Fruit fly (Drosophila melanogaster) whole organism, embryonic: ENCODE results near the gene CG3662.

ENCODE experiments used
- CG11247 ChIP-seq: fragments of 200-800 bp; sonication (Bioruptor generic); IDR thresholded peaks from 2 replicates; pipeline ENCODE4 v1.3.6; 2022; ENCODE audit warnings: missing biosample characterization, missing genetic modification characterization
- CG13624 ChIP-seq: fragments of 200-800 bp; sonication (Bioruptor generic); optimal IDR thresholded peaks from 2 replicates; lab custom pipeline; 2016; ENCODE audit warnings: missing biosample characterization, missing genetic modification characterization
- CG30020 ChIP-seq: fragments of 200-800 bp; optimal IDR thresholded peaks from 2 replicates; lab custom pipeline; 2019; ENCODE audit warnings: missing biosample characterization, mild to moderate bottlenecking, missing genetic modification characterization, moderate library complexity
- CG30431 ChIP-seq: fragments of 200-800 bp; sonication (Bioruptor generic); optimal IDR thresholded peaks from 2 replicates; lab custom pipeline; 2017; ENCODE audit warnings: missing biosample characterization, missing genetic modification characterization
- CG4282 ChIP-seq: fragments of 200-800 bp; sonication (Bioruptor generic); optimal IDR thresholded peaks from 2 replicates; lab custom pipeline; 2016; ENCODE audit warnings: missing biosample characterization, missing genetic modification characterization
- CG5245 ChIP-seq: fragments of 200-800 bp; sonication (Bioruptor generic); optimal IDR thresholded peaks from 3 replicates; lab custom pipeline; 2016; ENCODE audit warnings: missing biosample characterization, missing genetic modification characterization
- CG6683 ChIP-seq: fragments of 200-800 bp; sonication (Bioruptor generic); optimal IDR thresholded peaks from 2 replicates; lab custom pipeline; 2017; ENCODE audit warnings: missing biosample characterization, mild to moderate bottlenecking, missing genetic modification characterization, missing genetic modification reagents
- CG7928 ChIP-seq: fragments of 200-800 bp; sonication (Bioruptor generic); optimal IDR thresholded peaks from 2 replicates; lab custom pipeline; 2017; ENCODE audit warnings: missing biosample characterization, mild to moderate bottlenecking, missing genetic modification characterization
- CG7963 ChIP-seq: fragments of 200-800 bp; sonication (Bioruptor generic); IDR thresholded peaks from 3 replicates; pipeline ENCODE4 v1.3.6; 2022; ENCODE audit warnings: missing biosample characterization, missing genetic modification characterization; ENCODE audit not compliant: partially characterized antibody
- CG7987 ChIP-seq: fragments of 200-800 bp; sonication (Bioruptor generic); optimal IDR thresholded peaks from 2 replicates; lab custom pipeline; 2018; ENCODE audit warnings: missing biosample characterization, mild to moderate bottlenecking, missing genetic modification characterization, moderate library complexity
- CG8089 ChIP-seq: fragments of 200-800 bp; sonication (Bioruptor generic); optimal IDR thresholded peaks from 3 replicates; lab custom pipeline; 2016; ENCODE audit warnings: missing biosample characterization, missing genetic modification characterization
- CG8924 ChIP-seq: fragments of 200-800 bp; optimal IDR thresholded peaks from 3 replicates; lab custom pipeline; 2019; ENCODE audit warnings: missing biosample characterization, mild to moderate bottlenecking, missing genetic modification characterization, moderate library complexity
- CG9437 ChIP-seq: fragments of 200-800 bp; sonication (Bioruptor generic); optimal IDR thresholded peaks from 2 replicates; lab custom pipeline; 2018; ENCODE audit warnings: missing biosample characterization, mild to moderate bottlenecking, missing genetic modification characterization
- CG9932 ChIP-seq: fragments of 200-800 bp; sonication (Bioruptor generic); IDR thresholded peaks from 2 replicates; pipeline ENCODE4 v1.3.6; 2022; ENCODE audit warnings: missing biosample characterization, missing genetic modification characterization
- D ChIP-seq, 2 experiments: fragments of 200-800 bp in 1 of 2; fragments of >200 bp in 1 of 2; sonication (Bioruptor generic) in 1 of 2; optimal IDR thresholded peaks; 2 replicates in 1 of 2; 3 replicates in 1 of 2; lab custom pipeline; 2017; ENCODE audit warnings: mild to moderate bottlenecking in 1 of 2, missing biosample characterization in 1 of 2, missing genetic modification characterization in 1 of 2, missing genetic modification reagents in 1 of 2
- Dad ChIP-seq: fragments of 200-800 bp; sonication (Bioruptor generic); optimal IDR thresholded peaks from 3 replicates; lab custom pipeline; 2016; ENCODE audit warnings: missing biosample characterization, missing genetic modification characterization
- Dfd ChIP-seq, 2 experiments: fragments of >200 bp; optimal IDR thresholded peaks; 2 replicates each; lab custom pipeline; 2017; ENCODE audit warnings: missing biosample characterization in 2 of 2, missing genetic modification characterization in 2 of 2
- Dip2 ChIP-seq: fragments of 200-800 bp; sonication (Bioruptor generic); IDR thresholded peaks from 2 replicates; pipeline ENCODE4 v1.3.6; 2022; ENCODE audit warnings: missing biosample characterization, missing genetic modification characterization
- E2f1 ChIP-seq: fragments of 200-800 bp; sonication (Bioruptor generic); IDR thresholded peaks from 2 replicates; pipeline ENCODE4 v1.3.6; 2022; ENCODE audit warnings: missing biosample characterization, missing genetic modification characterization
- H2.0 ChIP-seq: fragments of 200-800 bp; sonication (Bioruptor generic); IDR thresholded peaks from 2 replicates; pipeline ENCODE4 v1.3.6; 2022; ENCODE audit warnings: missing biosample characterization, missing genetic modification characterization
- Hand ChIP-seq: fragments of 200-800 bp; sonication (Bioruptor generic); optimal IDR thresholded peaks from 2 replicates; lab custom pipeline; 2017; ENCODE audit warnings: mild to moderate bottlenecking, missing biosample characterization, missing genetic modification reagents, missing genetic modification characterization
- Hmx ChIP-seq: fragments of 200-800 bp; sonication (Bioruptor generic); optimal IDR thresholded peaks from 2 replicates; lab custom pipeline; 2016; ENCODE audit warnings: missing biosample characterization, missing genetic modification characterization
- Mad ChIP-seq: fragments of 200-800 bp; sonication (Bioruptor generic); optimal IDR thresholded peaks from 2 replicates; lab custom pipeline; 2016; ENCODE audit warnings: missing biosample characterization, missing genetic modification characterization
- NK7.1 ChIP-seq: fragments of 200-800 bp; sonication (Bioruptor generic); optimal IDR thresholded peaks from 3 replicates; lab custom pipeline; 2016; ENCODE audit warnings: missing biosample characterization, missing genetic modification characterization
- Oli ChIP-seq: fragments of 200-800 bp; sonication (Bioruptor generic); optimal IDR thresholded peaks from 2 replicates; lab custom pipeline; 2018; ENCODE audit warnings: missing biosample characterization, mild to moderate bottlenecking, missing genetic modification characterization, moderate library complexity
- Poxn ChIP-seq: fragments of 200-800 bp; sonication (Bioruptor generic); IDR thresholded peaks from 2 replicates; pipeline ENCODE4 v1.3.6; 2022; ENCODE audit warnings: missing biosample characterization, missing genetic modification characterization
- TFAM ChIP-seq: fragments of 200-800 bp; sonication (Bioruptor generic); optimal IDR thresholded peaks from 2 replicates; lab custom pipeline; 2017; ENCODE audit warnings: missing biosample characterization, missing genetic modification characterization, inconsistent platforms
- ash1 ChIP-seq: fragments of 200-800 bp; sonication (Bioruptor generic); optimal IDR thresholded peaks from 2 replicates; lab custom pipeline; 2018; ENCODE audit warnings: missing biosample characterization, mild to moderate bottlenecking, missing genetic modification characterization
- bsh ChIP-seq, 2 experiments: fragments of 200-800 bp; sonication (Bioruptor generic); optimal IDR thresholded peaks; 2 replicates each; lab custom pipeline; 2017 to 2018; ENCODE audit warnings: mild to moderate bottlenecking in 2 of 2, missing biosample characterization in 2 of 2, missing genetic modification characterization in 2 of 2, moderate library complexity in 1 of 2
- crol ChIP-seq: fragments of 200-800 bp; sonication (Bioruptor generic); IDR thresholded peaks from 2 replicates; pipeline ENCODE4 v1.3.6; 2022; ENCODE audit warnings: missing biosample characterization, missing genetic modification characterization
- da ChIP-seq: fragments of 200-800 bp; sonication (Bioruptor generic); optimal IDR thresholded peaks from 2 replicates; lab custom pipeline; 2016; ENCODE audit warnings: missing biosample characterization, missing genetic modification characterization
- dan ChIP-seq: fragments of 200-800 bp; sonication (Bioruptor generic); IDR thresholded peaks from 2 replicates; pipeline ENCODE4 v1.3.6; 2022; ENCODE audit warnings: missing biosample characterization, missing genetic modification characterization
- dati ChIP-seq: fragments of 200-800 bp; sonication (Bioruptor generic); IDR thresholded peaks from 2 replicates; pipeline ENCODE4 v1.3.6; 2022; ENCODE audit warnings: missing biosample characterization, missing genetic modification characterization
- dpn ChIP-seq, 2 experiments: fragments of 200-800 bp; sonication (Bioruptor generic); optimal IDR thresholded peaks; 3 replicates each; lab custom pipeline; 2016; ENCODE audit warnings: missing biosample characterization in 2 of 2, missing genetic modification characterization in 2 of 2
- emc ChIP-seq: fragments of 200-800 bp; sonication (Bioruptor generic); optimal IDR thresholded peaks from 2 replicates; lab custom pipeline; 2016; ENCODE audit warnings: missing biosample characterization, missing genetic modification characterization
- eve ChIP-seq, 2 experiments: fragments of >200 bp; optimal IDR thresholded peaks; 2 replicates each; lab custom pipeline; 2017; ENCODE audit warnings: missing biosample characterization in 2 of 2, missing genetic modification characterization in 2 of 2
- gro ChIP-seq: fragments of 200-800 bp; sonication (Bioruptor generic); optimal IDR thresholded peaks from 2 replicates; lab custom pipeline; 2016; ENCODE audit warnings: missing biosample characterization, missing genetic modification characterization
- gt ChIP-seq: fragments of 200-800 bp; sonication (Bioruptor generic); IDR thresholded peaks from 2 replicates; pipeline ENCODE4 v1.3.6; 2022; ENCODE audit warnings: missing biosample characterization, missing genetic modification characterization
- hbn ChIP-seq: fragments of 200-800 bp; sonication (Bioruptor generic); IDR thresholded peaks from 2 replicates; pipeline ENCODE4 v1.3.6; 2022; ENCODE audit warnings: missing biosample characterization, missing genetic modification characterization; ENCODE audit not compliant: partially characterized antibody
- hkb ChIP-seq, 2 experiments: fragments of 200-800 bp in 1 of 2; fragments of >200 bp in 1 of 2; sonication (Bioruptor generic) in 1 of 2; IDR thresholded peaks in 1 of 2; optimal IDR thresholded peaks in 1 of 2; 2 replicates each; pipeline versions ENCODE4 v1.3.6 to Lab custom; 2017 to 2022; ENCODE audit warnings: missing biosample characterization in 1 of 2, missing genetic modification characterization in 1 of 2
- insv ChIP-seq, 2 experiments: fragments of 200-800 bp; sonication (Bioruptor generic); optimal IDR thresholded peaks; 3 replicates each; lab custom pipeline; 2016 to 2018; ENCODE audit warnings: missing biosample characterization in 2 of 2, missing genetic modification characterization in 2 of 2
- kay ChIP-seq: fragments of 200-800 bp; sonication (Bioruptor generic); optimal IDR thresholded peaks from 2 replicates; lab custom pipeline; 2016; ENCODE audit warnings: missing biosample characterization, missing genetic modification characterization
- knrl ChIP-seq: fragments of 200-800 bp; sonication (Bioruptor generic); IDR thresholded peaks from 3 replicates; pipeline ENCODE4 v1.3.6; 2022; ENCODE audit warnings: missing biosample characterization, missing genetic modification characterization; ENCODE audit not compliant: partially characterized antibody
- peb ChIP-seq: fragments of 200-800 bp; sonication (Bioruptor generic); IDR thresholded peaks from 2 replicates; pipeline ENCODE4 v1.3.6; 2022; ENCODE audit warnings: missing biosample characterization, missing genetic modification characterization
- repo ChIP-seq: fragments of 200-800 bp; sonication (Bioruptor generic); optimal IDR thresholded peaks from 2 replicates; lab custom pipeline; 2016; ENCODE audit warnings: missing biosample characterization, missing genetic modification characterization
- schlank ChIP-seq: fragments of 200-800 bp; sonication (Bioruptor generic); optimal IDR thresholded peaks from 2 replicates; lab custom pipeline; 2018; ENCODE audit warnings: missing biosample characterization, mild to moderate bottlenecking, missing genetic modification characterization
- shn ChIP-seq: fragments of 200-800 bp; sonication (Bioruptor generic); optimal IDR thresholded peaks from 3 replicates; lab custom pipeline; 2016; ENCODE audit warnings: missing biosample characterization, missing genetic modification characterization
- sima ChIP-seq: fragments of 200-800 bp; sonication (Bioruptor generic); optimal IDR thresholded peaks from 2 replicates; lab custom pipeline; 2016; ENCODE audit warnings: missing biosample characterization, missing genetic modification characterization
- tgo ChIP-seq: fragments of 200-800 bp; sonication (Bioruptor generic); IDR thresholded peaks from 3 replicates; pipeline ENCODE4 v1.3.6; 2022; ENCODE audit warnings: missing biosample characterization, missing genetic modification characterization

The CG3662 gene

dm6 chr2L:856690-857488, 35.8 kb downstream of the CG3662 start (continued):
- TF ChIP-seq gt (GFP tag; lab: Robert Waterston, UW) (peak; percentile 68), Hmx (GFP tag; lab: Kevin White, UChicago) (no peak), CG8924 (peak; percentile 82), Mad (GFP tag; lab: Kevin White, UChicago) (peak; percentile 36), gro (GFP tag; lab: Kevin White, UChicago) (no peak), D (optimal IDR thresholded peaks at IDR 0.05; lab: Kevin White, UChicago) (no peak), D (GFP tag; optimal IDR thresholded peaks at IDR 0.05; lab: Kevin White, UChicago) (peak; percentile 80), CG4282 (no peak), schlank (tag; lab: Kevin White, UChicago) (no peak), kay (GFP tag; lab: Kevin White, UChicago) (peak; percentile 47), shn (GFP tag; lab: Kevin White, UChicago) (peak; percentile 47), CG7928 (GFP tag; lab: Kevin White, UChicago) (no peak), CG11247 (GFP tag; lab: Robert Waterston, UW) (peak; percentile 50; the same call in 1 of the 2 replicates), Hand (GFP tag; lab: Kevin White, UChicago) (no peak), H2.0 (GFP tag; lab: Robert Waterston, UW) (peak; percentile 74), da (no peak), repo (GFP tag; lab: Kevin White, UChicago) (peak; percentile 45), sima (GFP tag; lab: Kevin White, UChicago) (no peak), CG30020 (tag; lab: Kevin White, UChicago) (peak; percentile 9), dpn (GFP tag; optimal IDR thresholded peaks at IDR 0.05; lab: Kevin White, UChicago) (peak; percentile 59 to 78), Dip2 (GFP tag; lab: Robert Waterston, UW) (no peak), Dfd (GFP tag; optimal IDR thresholded peaks at IDR 0.05; lab: Kevin White, UChicago) (no peak), bsh (GFP tag; optimal IDR thresholded peaks at IDR 0.05; lab: Kevin White, UChicago) (peak in 1 of 2 experiments; percentile 87), crol (GFP tag; lab: Robert Waterston, UW) (peak; percentile 86), CG13624 (peak; percentile 51), hbn (GFP tag; lab: Robert Waterston, UW) (no peak), Poxn (GFP tag; lab: Robert Waterston, UW) (no peak), peb (GFP tag; lab: Robert Waterston, UW) (peak; percentile 83), Oli (tag; lab: Kevin White, UChicago) (peak; percentile 79), CG9932 (GFP tag; lab: Robert Waterston, UW) (peak; percentile 40), eve (GFP tag; optimal IDR thresholded peaks at IDR 0.05; lab: Kevin White, UChicago) (no peak), CG7963 (GFP tag; lab: Robert Waterston, UW) (no peak), CG8089 (GFP tag; lab: Kevin White, UChicago) (peak; percentile 44), NK7.1 (GFP tag; lab: Kevin White, UChicago) (no peak), Dad (GFP tag; lab: Kevin White, UChicago) (peak; percentile 70), knrl (no peak), CG6683 (GFP tag; lab: Kevin White, UChicago) (peak; percentile 50), CG7987 (GFP tag; lab: Kevin White, UChicago) (peak; percentile 12), insv (GFP tag; optimal IDR thresholded peaks at IDR 0.05; lab: Kevin White, UChicago) (no peak), tgo (peak; percentile 79), CG9437 (GFP tag; lab: Kevin White, UChicago) (peak; percentile 12), dan (GFP tag; lab: Robert Waterston, UW) (no peak), CG30431 (GFP tag; lab: Kevin White, UChicago) (peak; percentile 81), dati (GFP tag; lab: Robert Waterston, UW) (peak; percentile 54; the same call in 1 of the 2 replicates), TFAM (GFP tag; lab: Kevin White, UChicago) (no peak), E2f1 (GFP tag; lab: Robert Waterston, UW) (peak; percentile 82), emc (GFP tag; lab: Kevin White, UChicago) (peak; percentile 29), hkb (optimal IDR thresholded peaks at IDR 0.05; lab: Kevin White, UChicago) (no peak), hkb (GFP tag; IDR thresholded peaks at IDR 0.05; lab: Robert Waterston, UW) (peak; percentile 90), CG5245 (GFP tag; lab: Kevin White, UChicago) (peak; percentile 74), ash1 (GFP tag; lab: Kevin White, UChicago) (no peak)
